Worm (Caenorhabditis elegans): ENCODE results near the gene hum-5.

DNA sequence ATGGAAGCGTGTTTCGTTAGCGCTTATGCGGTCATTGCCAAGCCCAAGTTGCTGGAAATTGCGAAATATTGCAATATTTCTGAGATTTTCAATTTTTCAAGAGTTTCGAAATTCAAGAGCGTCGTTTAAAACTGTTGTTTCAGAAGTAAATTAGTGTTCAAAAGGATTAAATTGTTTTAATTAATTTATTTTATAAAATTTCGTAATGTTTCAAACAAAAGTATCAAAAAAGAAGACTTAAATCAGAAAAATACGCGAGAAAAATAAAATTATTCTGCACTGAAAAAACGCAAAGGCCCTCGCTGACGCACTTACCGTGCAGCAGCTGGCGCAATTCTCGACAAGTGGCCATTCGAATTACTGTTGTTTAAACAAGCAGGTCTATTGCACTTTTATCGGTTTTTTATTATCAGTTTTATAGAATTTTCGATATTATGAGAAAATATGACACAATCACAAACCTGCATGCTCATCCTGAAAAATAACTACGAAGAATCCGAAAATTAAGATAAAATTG is 32.5 kb downstream of the hum-5 start, which contains the start of gene tif-1A:
- TF ChIP-seq ama-1 (optimal IDR thresholded peaks at IDR 0.05): no peak
- no peak for TF ChIP-seq hnd-1 (tag; optimal IDR thresholded peaks at IDR 0.05)
- no peak for TF ChIP-seq tbx-37 (GFP tag; conservative IDR thresholded peaks at IDR 0.05)
- TF ChIP-seq tbx-11 (GFP tag; IDR thresholded peaks at IDR 0.05): 0 out of 2 replicates have a peak, but pooled peaks have one; percentile 33
- TF ChIP-seq flt-1 (GFP tag; IDR thresholded peaks at IDR 0.05): no peak

Data from whole organism, early embryonic.